Fruit fly (Drosophila melanogaster) whole organism, adult: ENCODE measurements around the gene ND-42.

Experiments used
- CG11617 ChIP-seq: fragments of 200-800 bp; sonication (Bioruptor generic); optimal IDR thresholded peaks from 2 replicates; lab custom pipeline; 2017; ENCODE audit warnings: mild to moderate bottlenecking, missing biosample characterization, missing genetic modification reagents, missing genetic modification characterization
- CG12768 ChIP-seq: fragments of 200-800 bp; sonication (Bioruptor generic); optimal IDR thresholded peaks from 2 replicates; lab custom pipeline; 2017; ENCODE audit warnings: missing biosample characterization, missing genetic modification characterization, mild to moderate bottlenecking, moderate library complexity, missing genetic modification reagents
- CG14711 ChIP-seq: fragments of 200-800 bp; sonication (Bioruptor generic); optimal IDR thresholded peaks from 2 replicates; lab custom pipeline; 2018; ENCODE audit warnings: missing biosample characterization, mild to moderate bottlenecking, missing genetic modification characterization, moderate library complexity
- CG1620 ChIP-seq: fragments of 200-800 bp; sonication (Bioruptor generic); optimal IDR thresholded peaks from 2 replicates; lab custom pipeline; 2016; ENCODE audit warnings: missing biosample characterization, missing genetic modification characterization
- CG33017 ChIP-seq: fragments of 200-800 bp; sonication (Bioruptor generic); optimal IDR thresholded peaks from 2 replicates; lab custom pipeline; 2018; ENCODE audit warnings: missing biosample characterization, mild to moderate bottlenecking, missing genetic modification characterization, moderate library complexity
- CG5204 ChIP-seq: fragments of 200-800 bp; sonication (Bioruptor generic); optimal IDR thresholded peaks from 2 replicates; lab custom pipeline; 2016; ENCODE audit warnings: missing biosample characterization, missing genetic modification characterization
- CG7045 ChIP-seq: fragments of 200-800 bp; sonication (Bioruptor generic); optimal IDR thresholded peaks from 2 replicates; lab custom pipeline; 2017; ENCODE audit warnings: missing biosample characterization, mild to moderate bottlenecking, missing genetic modification characterization
- CG7101 ChIP-seq: fragments of 200-800 bp; sonication (Bioruptor generic); optimal IDR thresholded peaks from 2 replicates; lab custom pipeline; 2018; ENCODE audit warnings: missing biosample characterization, mild to moderate bottlenecking, missing genetic modification characterization, moderate library complexity
- Clk ChIP-seq: fragments of 200-800 bp; sonication (Bioruptor generic); optimal IDR thresholded peaks from 2 replicates; lab custom pipeline; 2017; ENCODE audit warnings: missing biosample characterization, missing genetic modification characterization
- Crg-1 ChIP-seq: fragments of 200-800 bp; sonication (Bioruptor generic); optimal IDR thresholded peaks from 2 replicates; lab custom pipeline; 2016; ENCODE audit warnings: missing biosample characterization, missing genetic modification characterization
- Hr96 ChIP-seq: fragments of 200-800 bp; sonication (Bioruptor generic); optimal IDR thresholded peaks from 2 replicates; lab custom pipeline; 2016; ENCODE audit warnings: missing biosample characterization, missing genetic modification characterization
- Mnt ChIP-seq: fragments of 200-800 bp; sonication (Bioruptor generic); optimal IDR thresholded peaks from 2 replicates; lab custom pipeline; 2016; ENCODE audit warnings: missing biosample characterization, mild to moderate bottlenecking, missing genetic modification characterization
- bab1 ChIP-seq: fragments of 200-800 bp; sonication (Bioruptor generic); optimal IDR thresholded peaks from 3 replicates; lab custom pipeline; 2019; ENCODE audit warnings: missing biosample characterization, mild to moderate bottlenecking, missing genetic modification characterization, moderate library complexity
- cic ChIP-seq: fragments of 200-800 bp; sonication (Bioruptor generic); optimal IDR thresholded peaks from 2 replicates; lab custom pipeline; 2017; ENCODE audit warnings: missing biosample characterization, mild to moderate bottlenecking, missing genetic modification characterization, moderate library complexity
- cnc ChIP-seq, 2 experiments: fragments of >200 bp; optimal IDR thresholded peaks; 2 replicates each; lab custom pipeline; 2017
- kay ChIP-seq: fragments of 200-800 bp; sonication (Bioruptor generic); peaks from one replicate; lab custom pipeline; 2016; ENCODE audit warnings: missing biosample characterization, missing genetic modification characterization, borderline replicate concordance
- ovo ChIP-seq: fragments of 200-800 bp; sonication (Bioruptor generic); optimal IDR thresholded peaks from 2 replicates; lab custom pipeline; 2016; ENCODE audit warnings: missing biosample characterization, missing genetic modification characterization
- pad ChIP-seq: fragments of 200-800 bp; sonication (Bioruptor generic); optimal IDR thresholded peaks from 3 replicates; lab custom pipeline; 2017; ENCODE audit warnings: missing biosample characterization, missing genetic modification characterization, mild to moderate bottlenecking, moderate library complexity, missing genetic modification reagents
- tj ChIP-seq: fragments of 200-800 bp; sonication (Bioruptor generic); optimal IDR thresholded peaks from 3 replicates; lab custom pipeline; 2017; ENCODE audit warnings: missing biosample characterization, mild to moderate bottlenecking, missing genetic modification characterization, moderate library complexity
- toe ChIP-seq: fragments of 200-800 bp; sonication (Bioruptor generic); optimal IDR thresholded peaks from 2 replicates; lab custom pipeline; 2016; ENCODE audit warnings: missing biosample characterization, missing genetic modification characterization

The ND-42 gene

dm6 chr3R:22023041-22023626, 4.4 kb upstream of the ND-42 start, which contains the start of the genes Mitofilin and mRpL35:
Gene Mitofilin, minus strand, starts transcription at chr3R:22023335.
Gene mRpL35, plus strand, starts transcription at chr3R:22023527.
- peak; percentile 41 for TF ChIP-seq CG7045
- TF ChIP-seq cic (GFP tag; lab: Kevin White, UChicago): no peak
- TF ChIP-seq toe (GFP tag; lab: Kevin White, UChicago): no peak
- no peak for TF ChIP-seq CG14711 (tag; lab: Kevin White, UChicago)
- no peak for TF ChIP-seq Clk
- TF ChIP-seq CG33017: peak; percentile 20
- TF ChIP-seq cnc (optimal IDR thresholded peaks at IDR 0.05; lab: Kevin White, UChicago): no peak
- TF ChIP-seq kay (GFP tag; lab: Kevin White, UChicago): no peak
- peak; percentile 29 for TF ChIP-seq CG7101 (tag; lab: Kevin White, UChicago)
- TF ChIP-seq CG11617: peak; percentile 70
- peak; percentile 21 for TF ChIP-seq Mnt (GFP tag; lab: Kevin White, UChicago)
- peak; percentile 48 for TF ChIP-seq pad
- TF ChIP-seq CG12768: peak; percentile 28
- TF ChIP-seq CG5204 (GFP tag; lab: Kevin White, UChicago): no peak
- TF ChIP-seq ovo (GFP tag; lab: Kevin White, UChicago): no peak
- peak; percentile 13 for TF ChIP-seq tj (GFP tag; lab: Kevin White, UChicago)
- TF ChIP-seq Crg-1: peak; percentile 9
- TF ChIP-seq bab1 (GFP tag; lab: Kevin White, UChicago): no peak
- peak; percentile 28 for TF ChIP-seq CG1620 (GFP tag; lab: Kevin White, UChicago)
- peak; percentile 70 for TF ChIP-seq Hr96

DNA sequence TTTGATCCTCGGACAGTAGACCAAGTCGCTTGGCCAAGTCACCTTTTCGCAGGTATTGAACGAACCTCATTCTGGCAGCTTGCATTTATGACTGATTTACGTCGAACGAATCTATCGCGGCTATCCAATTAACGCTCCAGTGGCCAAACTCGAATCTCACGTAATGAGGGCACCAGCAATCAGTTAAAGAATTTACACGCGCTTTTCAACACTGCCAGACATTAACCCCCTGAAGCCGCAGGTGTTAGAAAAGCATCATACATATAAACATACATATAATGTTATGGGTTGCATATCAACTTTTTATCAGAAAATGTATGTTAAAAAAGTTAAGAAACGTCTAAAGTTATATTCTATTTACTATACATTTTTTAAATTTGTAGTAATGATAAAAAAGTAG, 2.2 kb upstream of the ND-42 start, which contains the start of gene CG6028:
CG6028 (minus strand) TSS at position 187 of the 400 bp plus-strand sequence.
- peak; percentile 12 for TF ChIP-seq CG14711 (tag; lab: Kevin White, UChicago)
- peak; percentile 45 for TF ChIP-seq pad
- TF ChIP-seq ovo (GFP tag; lab: Kevin White, UChicago): peak; percentile 9
- peak; percentile 11 for TF ChIP-seq cic (GFP tag; lab: Kevin White, UChicago)
- no peak for TF ChIP-seq cnc (optimal IDR thresholded peaks at IDR 0.05; lab: Kevin White, UChicago)
- TF ChIP-seq kay (GFP tag; lab: Kevin White, UChicago): no peak
- TF ChIP-seq CG1620 (GFP tag; lab: Kevin White, UChicago): peak; percentile 47
- TF ChIP-seq CG5204 (GFP tag; lab: Kevin White, UChicago): no peak
- peak; percentile 27 for TF ChIP-seq Crg-1
- TF ChIP-seq Hr96: peak; percentile 50
- peak; percentile 34 for TF ChIP-seq toe (GFP tag; lab: Kevin White, UChicago)
- TF ChIP-seq bab1 (GFP tag; lab: Kevin White, UChicago): peak; percentile 58
- no peak for TF ChIP-seq CG7045
- TF ChIP-seq CG33017: peak; percentile 47
- TF ChIP-seq Mnt (GFP tag; lab: Kevin White, UChicago): peak; percentile 53
- no peak for TF ChIP-seq CG11617
- TF ChIP-seq CG7101 (tag; lab: Kevin White, UChicago): peak; percentile 38
- no peak for TF ChIP-seq tj (GFP tag; lab: Kevin White, UChicago)
- peak; percentile 64 for TF ChIP-seq CG12768

- TF ChIP-seq CG5204 (GFP tag; lab: Kevin White, UChicago) (no peak), CG12768 (no peak), Mnt (GFP tag; lab: Kevin White, UChicago) (no peak), CG11617 (no peak), CG7045 (no peak)
Measured at dm6 chr3R:22027743-22028099, 212 bp downstream of the ND-42 start.

DNA sequence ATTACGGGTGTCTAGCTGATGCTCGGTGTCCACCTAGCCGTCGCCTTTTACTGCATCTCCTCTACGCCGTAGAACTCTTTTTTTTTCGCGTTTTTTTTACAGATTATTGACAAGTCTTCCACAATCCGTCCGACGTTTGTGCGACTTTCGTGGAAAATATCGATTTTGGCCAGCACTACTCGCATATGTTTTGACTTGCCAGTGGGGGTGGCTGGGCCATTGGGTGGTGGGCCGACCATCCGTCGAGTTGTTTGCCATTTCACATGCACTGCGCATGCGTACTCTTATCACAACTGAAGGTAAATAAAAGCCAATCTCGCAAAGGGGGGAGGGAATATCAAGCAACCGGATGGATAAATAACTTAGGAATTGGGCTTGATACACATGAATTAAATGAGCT, 4.2 kb downstream of the ND-42 start, which contains the start of gene CG13409:
CG13409 (minus strand) TSS at position 163 of the 400 bp plus-strand sequence.
- no peak for TF ChIP-seq tj (GFP tag; lab: Kevin White, UChicago)
- no peak for TF ChIP-seq CG33017
- TF ChIP-seq CG7045: no peak
- TF ChIP-seq cnc (optimal IDR thresholded peaks at IDR 0.05; lab: Kevin White, UChicago): no peak
- no peak for TF ChIP-seq CG1620 (GFP tag; lab: Kevin White, UChicago)
- TF ChIP-seq cic (GFP tag; lab: Kevin White, UChicago): no peak
- no peak for TF ChIP-seq CG14711 (tag; lab: Kevin White, UChicago)
- TF ChIP-seq Mnt (GFP tag; lab: Kevin White, UChicago): no peak
- TF ChIP-seq CG7101 (tag; lab: Kevin White, UChicago): no peak
- TF ChIP-seq bab1 (GFP tag; lab: Kevin White, UChicago): no peak
- no peak for TF ChIP-seq toe (GFP tag; lab: Kevin White, UChicago)
- no peak for TF ChIP-seq CG12768
- no peak for TF ChIP-seq CG5204 (GFP tag; lab: Kevin White, UChicago)
- TF ChIP-seq Clk: no peak
- TF ChIP-seq kay (GFP tag; lab: Kevin White, UChicago): no peak
- TF ChIP-seq Hr96: no peak
- no peak for TF ChIP-seq ovo (GFP tag; lab: Kevin White, UChicago)
- no peak for TF ChIP-seq CG11617
- TF ChIP-seq Crg-1: no peak
- no peak for TF ChIP-seq pad

DNA sequence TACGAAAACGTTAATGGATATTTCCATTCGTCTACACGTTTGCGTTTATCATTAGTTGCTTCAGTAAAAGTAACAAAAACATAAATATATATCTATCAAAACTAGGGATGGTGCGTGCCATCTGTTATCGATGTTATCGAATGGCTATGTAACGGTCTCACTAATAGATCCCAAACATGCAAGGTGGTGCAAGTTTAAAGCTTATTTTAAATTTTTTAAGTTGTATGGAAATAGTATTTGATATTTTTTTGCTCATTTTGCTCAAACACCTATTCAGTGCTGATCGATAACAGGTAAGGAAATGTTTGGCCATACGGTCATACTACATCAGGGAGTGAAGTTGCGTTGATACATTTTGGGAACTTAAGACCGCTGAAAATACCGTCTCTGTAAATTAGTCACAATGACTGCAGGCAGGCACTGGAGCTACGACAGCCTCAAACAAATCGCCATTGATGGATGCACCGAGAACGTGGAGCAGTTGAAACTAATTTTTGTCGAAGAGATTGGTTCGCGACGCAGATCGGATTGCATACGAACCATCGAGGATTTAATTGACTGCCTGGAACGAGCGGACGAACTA, 6.7 kb downstream of the ND-42 start, which contains the start of the genes CG45099, CG6015, pit and Fadd:
CG45099 (minus strand) TSS at position 127 of the 583 bp plus-strand sequence.
CG6015 (minus strand) TSS at position 127 of the 583 bp plus-strand sequence.
pit (plus strand) TSS at position 139 of the 583 bp plus-strand sequence.
Fadd (plus strand) TSS at position 296 of the 583 bp plus-strand sequence.
- TF ChIP-seq bab1 (GFP tag; lab: Kevin White, UChicago) (peak; percentile 72), CG11617 (peak; percentile 50), cic (GFP tag; lab: Kevin White, UChicago) (peak; percentile 1), Mnt (GFP tag; lab: Kevin White, UChicago) (peak; percentile 52), pad (no peak), Clk (no peak), CG7101 (tag; lab: Kevin White, UChicago) (peak; percentile 17)
